Worm (Caenorhabditis elegans) whole organism, L4 larva: ENCODE data around the gene egl-3.
A peak's percentile ranks its signal among the peaks of the same experiment; 100 is the strongest.

Experiments used
- Y48G9A.11 ChIP-seq: fragments of 200-800 bp; sonication (Bioruptor generic); IDR thresholded peaks from 2 replicates; pipeline ENCODE4 v1.3.6; 2022; ENCODE audit warnings: missing genetic modification reagents, missing genetic modification characterization, missing compliant biosample characterization
- ceh-32 ChIP-seq: sonication (generic microtip); optimal IDR thresholded peaks from 2 replicates; lab custom pipeline; 2016; ENCODE audit warnings: mild to moderate bottlenecking, missing genetic modification characterization, missing compliant biosample characterization; ENCODE audit not compliant: poor library complexity
- ceh-82 ChIP-seq: sonication (generic microtip); optimal IDR thresholded peaks from 2 replicates; lab custom pipeline; 2017; ENCODE audit warnings: missing biosample characterization, missing genetic modification characterization
- ces-1 ChIP-seq: fragments of 150-350 bp; sonication (generic microtip); optimal IDR thresholded peaks from 4 replicates; lab custom pipeline; 2014; ENCODE audit warnings: missing biosample characterization, missing genetic modification reagents, missing genetic modification characterization
- fos-1 ChIP-seq: fragments of 150-350 bp; optimal IDR thresholded peaks from 2 replicates; lab custom pipeline; 2014; ENCODE audit warnings: missing biosample characterization, missing genetic modification characterization
- lsy-2 ChIP-seq, 2 experiments: fragments of 150-350 bp in 1 of 2; sonication (generic microtip) in 1 of 2; optimal IDR thresholded peaks; 2 replicates each; lab custom pipeline; 2014 to 2017; ENCODE audit warnings: missing biosample characterization in 2 of 2, missing genetic modification characterization in 2 of 2
- mep-1 ChIP-seq: fragments of 150-350 bp; sonication (generic microtip); optimal IDR thresholded peaks from 3 replicates; lab custom pipeline; 2014; ENCODE audit warnings: missing biosample characterization, missing genetic modification characterization
- nhr-10 ChIP-seq: fragments of 150-350 bp; optimal IDR thresholded peaks from 2 replicates; lab custom pipeline; 2014; ENCODE audit warnings: missing biosample characterization, missing genetic modification characterization
- unc-62 ChIP-seq, 3 experiments: fragments of 150-350 bp in 1 of 3; sonication (generic microtip); optimal IDR thresholded peaks in 2 of 3; peaks in 1 of 3; 1 replicate in 1 of 3; 2 replicates in 2 of 3; lab custom pipeline; 2014 to 2017; ENCODE audit warnings: missing biosample characterization in 3 of 3, missing genetic modification characterization in 3 of 3, missing genetic modification reagents in 3 of 3, missing genotype in 1 of 3
- ztf-11 ChIP-seq: fragments of 150-350 bp; optimal IDR thresholded peaks from 2 replicates; lab custom pipeline; 2014; ENCODE audit warnings: missing biosample characterization, missing genetic modification characterization

ce11 chrV:10191242-10191641 is 17.7 kb upstream of the egl-3 start:
- TF ChIP-seq ceh-32 (tag; lab: Kevin White, UChicago) = no peak
- TF ChIP-seq nhr-10 (tag; lab: Kevin White, UChicago) = no peak
- TF ChIP-seq lsy-2 (tag; optimal IDR thresholded peaks at IDR 0.05; lab: Kevin White, UChicago) = no peak
- TF ChIP-seq ces-1 (GFP tag; lab: Kevin White, UChicago) = no peak
- no peak for TF ChIP-seq fos-1 (tag; lab: Kevin White, UChicago)
- peak in 1 of 2 experiments; percentile 13 for TF ChIP-seq unc-62 (GFP tag; optimal IDR thresholded peaks at IDR 0.05 in 1 of 2; lab: Kevin White, UChicago)
- no peak for TF ChIP-seq unc-62 (tag; optimal IDR thresholded peaks at IDR 0.05; lab: Kevin White, UChicago)
- no peak for TF ChIP-seq Y48G9A.11 (GFP tag; lab: Robert Waterston, UW)
- TF ChIP-seq ceh-82 (tag; lab: Kevin White, UChicago) = no peak
- no peak for TF ChIP-seq mep-1 (tag; lab: Kevin White, UChicago)
- no peak for TF ChIP-seq ztf-11
